Fruit fly (Drosophila melanogaster): Measurements from ENCODE around the gene CG32718.
A peak's percentile ranks its signal among the peaks of the same experiment; 100 is the strongest.

The CG32718 gene

DNA sequence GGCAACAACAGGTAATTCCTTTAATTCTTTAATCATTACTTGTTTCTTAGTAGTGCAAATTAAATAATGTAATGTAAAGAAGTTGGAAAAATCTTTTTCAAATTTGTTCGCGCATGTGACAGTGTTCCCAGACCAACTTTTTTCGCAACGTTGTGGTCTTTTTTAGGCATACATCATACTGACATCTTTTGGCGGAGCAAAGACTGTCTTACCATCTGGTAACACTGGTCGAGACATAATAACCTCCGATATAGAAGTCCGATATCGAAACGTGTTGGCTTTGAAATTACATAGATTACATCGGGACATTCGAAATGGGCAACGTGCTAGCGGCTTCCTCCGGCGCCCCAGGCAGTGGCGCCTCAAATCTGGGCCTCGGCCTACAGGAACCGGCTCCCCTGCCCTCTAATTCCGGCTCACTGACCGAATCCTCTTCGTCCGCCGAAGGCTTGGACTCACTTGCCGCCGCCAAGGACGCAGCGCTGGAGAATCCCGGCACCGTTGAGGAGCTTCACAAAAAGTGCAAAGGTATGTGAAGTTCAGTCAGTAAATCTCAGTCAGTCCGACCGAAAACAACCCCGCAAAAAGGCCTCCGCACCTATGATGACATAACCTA is 40.7 kb upstream of the CG32718 start (continued):
- TF ChIP-seq CG10274 (GFP tag; optimal IDR thresholded peaks at IDR 0.05) (no peak), CG12659 (GFP tag; optimal IDR thresholded peaks at IDR 0.05) (peak; percentile 29), CG1602 (GFP tag; optimal IDR thresholded peaks at IDR 0.05) (no peak), NC2β (GFP tag; optimal IDR thresholded peaks at IDR 0.05) (no peak), CG16815 (GFP tag; optimal IDR thresholded peaks at IDR 0.05) (no peak), Nf-YC (tag; optimal IDR thresholded peaks at IDR 0.05) (no peak), Hmr (GFP tag; optimal IDR thresholded peaks at IDR 0.05) (no peak), ems (GFP tag; optimal IDR thresholded peaks at IDR 0.05) (no peak), Doc3 (GFP tag; IDR thresholded peaks at IDR 0.05; ENCODE audit: partially characterized antibody) (no peak), Bgb (GFP tag; IDR thresholded peaks at IDR 0.05; ENCODE audit: partially characterized antibody) (peak; percentile 45; the same call in 1 of the 2 replicates), Tbp (GFP tag; optimal IDR thresholded peaks at IDR 0.05) (no peak), fd96Cb (tag; optimal IDR thresholded peaks at IDR 0.05) (no peak), D19A (tag; optimal IDR thresholded peaks at IDR 0.05) (no peak), ase (GFP tag; IDR thresholded peaks at IDR 0.05) (no peak), CG6683 (GFP tag; optimal IDR thresholded peaks at IDR 0.05) (no peak), dati (GFP tag; IDR thresholded peaks at IDR 0.05) (no peak), CG16813 (GFP tag; IDR thresholded peaks at IDR 0.05; ENCODE audit: partially characterized antibody) (peak; percentile 36; the same call in 1 of the 3 replicates), ro (GFP tag; IDR thresholded peaks at IDR 0.05) (no peak), sima (GFP tag; optimal IDR thresholded peaks at IDR 0.05) (no peak), Rfx (GFP tag; IDR thresholded peaks at IDR 0.05) (peak; percentile 24; the same call in 1 of the 2 replicates), sd (tag; optimal IDR thresholded peaks at IDR 0.05) (no peak), CG3407 (GFP tag; optimal IDR thresholded peaks at IDR 0.05) (no peak), odd (GFP tag; optimal IDR thresholded peaks at IDR 0.05) (no peak), zfh1 (GFP tag; IDR thresholded peaks at IDR 0.05) (no peak), CG17612 (GFP tag; IDR thresholded peaks at IDR 0.05) (no peak), Atf-2 (GFP tag; optimal IDR thresholded peaks at IDR 0.05) (no peak), CG11398 (GFP tag; optimal IDR thresholded peaks at IDR 0.05) (no peak), TFAM (GFP tag; optimal IDR thresholded peaks at IDR 0.05) (no peak), CG8359 (GFP tag; optimal IDR thresholded peaks at IDR 0.05; ENCODE audit: borderline replicate concordance) (no peak), gcm2 (GFP tag; optimal IDR thresholded peaks at IDR 0.05) (no peak), chif (GFP tag; optimal IDR thresholded peaks at IDR 0.05) (no peak), CG15479 (GFP tag; optimal IDR thresholded peaks at IDR 0.05) (no peak), schlank (tag; optimal IDR thresholded peaks at IDR 0.05) (no peak), HHEX (GFP tag; optimal IDR thresholded peaks at IDR 0.05) (no peak), bigmax (GFP tag; optimal IDR thresholded peaks at IDR 0.05) (peak; percentile 80), CG13424 (tag; optimal IDR thresholded peaks at IDR 0.05) (no peak), gcm (GFP tag; optimal IDR thresholded peaks at IDR 0.05) (no peak), CG7839 (tag; optimal IDR thresholded peaks at IDR 0.05) (no peak), CG13624 (GFP tag; optimal IDR thresholded peaks at IDR 0.05) (no peak), jing (GFP tag; optimal IDR thresholded peaks at IDR 0.05) (no peak), CG9932 (GFP tag; IDR thresholded peaks at IDR 0.05) (no peak), CG10959 (GFP tag; IDR thresholded peaks at IDR 0.05) (no peak), dm (GFP tag; optimal IDR thresholded peaks at IDR 0.05) (peak; percentile 63), sens (GFP tag) (no peak), Spps (tag; optimal IDR thresholded peaks at IDR 0.05) (no peak), CG9609 (GFP tag; optimal IDR thresholded peaks at IDR 0.05) (no peak), Abd-B (GFP tag; optimal IDR thresholded peaks at IDR 0.05) (no peak), CG11504 (tag; optimal IDR thresholded peaks at IDR 0.05) (peak; percentile 6), CG6175 (GFP tag; IDR thresholded peaks at IDR 0.05) (no peak), CG17385 (GFP tag; optimal IDR thresholded peaks at IDR 0.05) (no peak)

All from whole organism, embryonic.